Worm (Caenorhabditis elegans) whole organism, mixed stage, embryonic: ENCODE data around the gene B0024.13.
A peak's percentile ranks its signal among the peaks of the same experiment; 100 is the strongest.

Source experiments
- M03D4.4 ChIP-seq: sonication (generic microtip); optimal IDR thresholded peaks from 2 replicates; lab custom pipeline; 2017; ENCODE audit warnings: mild to moderate bottlenecking, missing genetic modification characterization, missing compliant biosample characterization
- bed-3 ChIP-seq: fragments of 200-800 bp; sonication (Bioruptor generic); optimal IDR thresholded peaks from 3 replicates; lab custom pipeline; 2018; ENCODE audit warnings: mild to moderate bottlenecking, missing genetic modification characterization, moderate library complexity, missing compliant biosample characterization
- blmp-1 ChIP-seq: fragments of 150-350 bp; optimal IDR thresholded peaks from 2 replicates; lab custom pipeline; 2014; ENCODE audit warnings: missing biosample characterization, missing genetic modification characterization
- ceh-39 ChIP-seq: fragments of 150-350 bp; optimal IDR thresholded peaks from 2 replicates; lab custom pipeline; 2014; ENCODE audit warnings: missing biosample characterization, missing genetic modification characterization
- ceh-43 ChIP-seq: fragments of 200-800 bp; sonication (Bioruptor generic); optimal IDR thresholded peaks from 2 replicates; lab custom pipeline; 2018; ENCODE audit warnings: mild to moderate bottlenecking, missing genetic modification characterization, moderate library complexity, missing compliant biosample characterization
- ceh-83 ChIP-seq: fragments of 200-800 bp; sonication (Bioruptor generic); optimal IDR thresholded peaks from 2 replicates; lab custom pipeline; 2018; ENCODE audit warnings: mild to moderate bottlenecking, missing genetic modification characterization, missing compliant biosample characterization
- ces-1 ChIP-seq: fragments of 150-350 bp; optimal IDR thresholded peaks from 2 replicates; lab custom pipeline; 2014; ENCODE audit warnings: missing biosample characterization, missing genetic modification reagents, missing genetic modification characterization
- cnd-1 ChIP-seq: fragments of 200-800 bp; sonication (Bioruptor generic); optimal IDR thresholded peaks from 2 replicates; lab custom pipeline; 2018; ENCODE audit warnings: mild to moderate bottlenecking, missing genetic modification characterization, missing compliant biosample characterization
- drap-1 ChIP-seq: fragments of 200-800 bp; sonication (Bioruptor generic); optimal IDR thresholded peaks from 3 replicates; lab custom pipeline; 2018; ENCODE audit warnings: mild to moderate bottlenecking, missing genetic modification characterization, missing compliant biosample characterization
- elt-1 ChIP-seq: sonication (generic microtip); optimal IDR thresholded peaks from 2 replicates; lab custom pipeline; 2017; ENCODE audit warnings: missing genetic modification characterization, mild to moderate bottlenecking, missing compliant biosample characterization, antibody characterized with exemption, moderate library complexity, borderline replicate concordance; ENCODE audit not compliant: insufficient read depth
- elt-3 ChIP-seq: fragments of 150-350 bp; optimal IDR thresholded peaks from 2 replicates; lab custom pipeline; 2014; ENCODE audit warnings: missing biosample characterization, missing genetic modification characterization
- flh-1 ChIP-seq: fragments of 200-800 bp; sonication (Bioruptor generic); optimal IDR thresholded peaks from 2 replicates; lab custom pipeline; 2018; ENCODE audit warnings: mild to moderate bottlenecking, missing genetic modification characterization, moderate library complexity, missing compliant biosample characterization
- ham-2 ChIP-seq: fragments of 200-800 bp; sonication (Bioruptor generic); optimal IDR thresholded peaks from 2 replicates; lab custom pipeline; 2018; ENCODE audit warnings: mild to moderate bottlenecking, missing genetic modification characterization, missing compliant biosample characterization
- hlh-1 ChIP-seq: fragments of 150-350 bp; optimal IDR thresholded peaks from 2 replicates; lab custom pipeline; 2014; ENCODE audit warnings: missing biosample characterization, missing genetic modification reagents, missing genetic modification characterization
- lin-13 ChIP-seq: fragments of 150-350 bp; optimal IDR thresholded peaks from 2 replicates; lab custom pipeline; 2014; ENCODE audit warnings: missing biosample characterization, missing genetic modification characterization
- lin-32 ChIP-seq: fragments of 200-800 bp; sonication (Bioruptor generic); optimal IDR thresholded peaks from 2 replicates; lab custom pipeline; 2018; ENCODE audit warnings: mild to moderate bottlenecking, missing genetic modification characterization, missing compliant biosample characterization
- lsy-2 ChIP-seq: fragments of 150-350 bp; optimal IDR thresholded peaks from 2 replicates; lab custom pipeline; 2014; ENCODE audit warnings: missing biosample characterization, missing genetic modification characterization
- mab-5 ChIP-seq: fragments of 150-350 bp; optimal IDR thresholded peaks from 2 replicates; lab custom pipeline; 2014; ENCODE audit warnings: missing biosample characterization, missing genetic modification characterization
- mep-1 ChIP-seq: fragments of 150-350 bp; optimal IDR thresholded peaks from 2 replicates; lab custom pipeline; 2017; ENCODE audit warnings: missing biosample characterization, missing genetic modification reagents, missing genetic modification characterization, inconsistent platforms
- mls-2 ChIP-seq: sonication (generic microtip); optimal IDR thresholded peaks from 2 replicates; lab custom pipeline; 2016; ENCODE audit warnings: mild to moderate bottlenecking, missing genetic modification characterization, moderate library complexity, missing compliant biosample characterization
- nhr-12 ChIP-seq: fragments of 150-350 bp; optimal IDR thresholded peaks from 2 replicates; lab custom pipeline; 2014; ENCODE audit warnings: missing biosample characterization, missing genetic modification characterization
- nhr-2 ChIP-seq: fragments of 150-350 bp; optimal IDR thresholded peaks from 2 replicates; lab custom pipeline; 2014; ENCODE audit warnings: missing biosample characterization, missing genetic modification characterization
- nhr-237 ChIP-seq: fragments of 150-350 bp; optimal IDR thresholded peaks from 2 replicates; lab custom pipeline; 2014; ENCODE audit warnings: missing biosample characterization, missing genetic modification characterization
- nhr-28 ChIP-seq: fragments of 150-350 bp; optimal IDR thresholded peaks from 2 replicates; lab custom pipeline; 2014; ENCODE audit warnings: missing biosample characterization, missing genetic modification characterization
- nhr-76 ChIP-seq: sonication (generic microtip); optimal IDR thresholded peaks from 2 replicates; lab custom pipeline; 2017; ENCODE audit warnings: missing biosample characterization, missing genetic modification characterization
- pha-4 ChIP-seq: fragments of 150-350 bp; optimal IDR thresholded peaks from 2 replicates; lab custom pipeline; 2018; ENCODE audit warnings: missing biosample characterization, missing genetic modification reagents, missing genetic modification characterization
- sem-2 ChIP-seq: fragments of 200-800 bp; sonication (Bioruptor generic); optimal IDR thresholded peaks from 2 replicates; lab custom pipeline; 2018; ENCODE audit warnings: mild to moderate bottlenecking, missing genetic modification characterization, missing compliant biosample characterization
- snpc-4 ChIP-seq: fragments of 150-350 bp; optimal IDR thresholded peaks from 2 replicates; lab custom pipeline; 2014; ENCODE audit warnings: missing biosample characterization, missing genetic modification characterization
- sptf-1 ChIP-seq: sonication (generic microtip); optimal IDR thresholded peaks from 2 replicates; lab custom pipeline; 2017; ENCODE audit warnings: mild to moderate bottlenecking, missing genetic modification characterization, moderate library complexity, missing compliant biosample characterization
- tbx-8 ChIP-seq: fragments of 200-800 bp; sonication (Bioruptor generic); optimal IDR thresholded peaks from 2 replicates; lab custom pipeline; 2018; ENCODE audit warnings: mild to moderate bottlenecking, missing genetic modification characterization, moderate library complexity, missing compliant biosample characterization
- unc-120 ChIP-seq: sonication (generic microtip); optimal IDR thresholded peaks from 2 replicates; lab custom pipeline; 2017; ENCODE audit warnings: missing genetic modification characterization, missing compliant biosample characterization; ENCODE audit not compliant: poor library complexity, severe bottlenecking
- unc-39 ChIP-seq: fragments of 150-350 bp; optimal IDR thresholded peaks from 2 replicates; lab custom pipeline; 2014; ENCODE audit warnings: missing biosample characterization, missing genetic modification characterization
- unc-62 ChIP-seq: fragments of 150-350 bp; optimal IDR thresholded peaks from 2 replicates; lab custom pipeline; 2014; ENCODE audit warnings: missing biosample characterization, missing genetic modification reagents, missing genetic modification characterization
- zip-8 ChIP-seq: fragments of 150-350 bp; optimal IDR thresholded peaks from 2 replicates; lab custom pipeline; 2014; ENCODE audit warnings: missing biosample characterization, missing genetic modification characterization
- ztf-11 ChIP-seq: fragments of 150-350 bp; optimal IDR thresholded peaks from 2 replicates; lab custom pipeline; 2014; ENCODE audit warnings: missing biosample characterization, missing genetic modification characterization

B0024.13 gene

DNA sequence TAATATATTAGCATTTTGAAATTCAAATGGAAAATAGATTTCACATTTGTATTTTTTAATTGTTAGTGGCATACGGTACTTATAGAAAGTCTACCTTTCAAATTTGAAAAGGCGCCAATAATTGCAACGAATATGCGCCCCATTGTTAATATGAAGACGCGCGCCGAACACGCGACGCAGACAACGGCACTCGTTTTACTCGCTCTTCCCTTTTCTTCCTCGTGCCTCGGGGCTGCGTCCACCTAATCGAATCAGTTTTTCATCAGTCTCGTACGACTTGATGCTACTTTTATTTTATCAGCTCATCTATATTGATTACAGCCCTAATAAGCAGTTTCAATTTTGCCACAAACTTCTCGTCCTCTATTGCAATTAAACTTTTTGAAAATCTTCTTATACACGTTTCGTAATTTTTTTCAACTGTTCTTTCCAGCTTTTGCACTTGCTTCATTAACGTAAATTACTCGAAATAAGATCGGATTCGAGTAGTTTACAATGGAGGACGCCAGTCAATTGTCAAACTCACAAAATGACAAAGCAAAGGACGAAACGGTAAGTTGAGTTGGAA, 41.4 kb downstream of the B0024.13 start, which contains the start of gene cash-1:
Gene cash-1 (plus strand): TSS at position 432 of the 568 bp plus-strand sequence.
- no peak for TF ChIP-seq zip-8 (tag; lab: Kevin White, UChicago)
- TF ChIP-seq mab-5 (tag; lab: Kevin White, UChicago): no peak
- no peak for TF ChIP-seq mls-2 (tag; lab: Kevin White, UChicago)
- TF ChIP-seq tbx-8: no peak
- TF ChIP-seq bed-3 (GFP tag; lab: Kevin White, UChicago): no peak
- no peak for TF ChIP-seq snpc-4 (tag; lab: Kevin White, UChicago)
- no peak for TF ChIP-seq nhr-2 (tag; lab: Kevin White, UChicago)
- no peak for TF ChIP-seq elt-3 (tag; lab: Kevin White, UChicago)
- no peak for TF ChIP-seq ztf-11 (tag; lab: Kevin White, UChicago)
- TF ChIP-seq unc-120: no peak
- no peak for TF ChIP-seq M03D4.4 (tag; lab: Kevin White, UChicago)
- peak; percentile 89 for TF ChIP-seq ces-1
- no peak for TF ChIP-seq ham-2
- no peak for TF ChIP-seq cnd-1 (tag; lab: Kevin White, UChicago)
- no peak for TF ChIP-seq ceh-43 (GFP tag; lab: Kevin White, UChicago)
- TF ChIP-seq mep-1 (tag; lab: Kevin White, UChicago): peak; percentile 54
- no peak for TF ChIP-seq elt-1 (tag; lab: Kevin White, UChicago)
- no peak for TF ChIP-seq nhr-12 (tag; lab: Kevin White, UChicago)
- peak; percentile 18 for TF ChIP-seq pha-4 (tag; lab: Kevin White, UChicago)
- TF ChIP-seq hlh-1 (tag; lab: Kevin White, UChicago): peak; percentile 10
- TF ChIP-seq unc-62 (GFP tag; lab: Kevin White, UChicago): no peak
- no peak for TF ChIP-seq blmp-1 (tag; lab: Kevin White, UChicago)
- no peak for TF ChIP-seq sptf-1 (tag; lab: Kevin White, UChicago)
- TF ChIP-seq nhr-76 (tag; lab: Kevin White, UChicago): no peak
- no peak for TF ChIP-seq unc-39 (tag; lab: Kevin White, UChicago)
- TF ChIP-seq ceh-83: no peak
- peak; percentile 18 for TF ChIP-seq ceh-39 (tag; lab: Kevin White, UChicago)
- TF ChIP-seq lin-13 (tag; lab: Kevin White, UChicago): peak; percentile 23
- no peak for TF ChIP-seq flh-1 (GFP tag; lab: Kevin White, UChicago)
- TF ChIP-seq nhr-28 (tag; lab: Kevin White, UChicago): no peak
- no peak for TF ChIP-seq drap-1 (GFP tag; lab: Kevin White, UChicago)
- peak; percentile 32 for TF ChIP-seq nhr-237 (tag; lab: Kevin White, UChicago)
- TF ChIP-seq lin-32: no peak
- TF ChIP-seq lsy-2 (tag; lab: Kevin White, UChicago): peak; percentile 68
- no peak for TF ChIP-seq sem-2 (GFP tag; lab: Kevin White, UChicago)

DNA sequence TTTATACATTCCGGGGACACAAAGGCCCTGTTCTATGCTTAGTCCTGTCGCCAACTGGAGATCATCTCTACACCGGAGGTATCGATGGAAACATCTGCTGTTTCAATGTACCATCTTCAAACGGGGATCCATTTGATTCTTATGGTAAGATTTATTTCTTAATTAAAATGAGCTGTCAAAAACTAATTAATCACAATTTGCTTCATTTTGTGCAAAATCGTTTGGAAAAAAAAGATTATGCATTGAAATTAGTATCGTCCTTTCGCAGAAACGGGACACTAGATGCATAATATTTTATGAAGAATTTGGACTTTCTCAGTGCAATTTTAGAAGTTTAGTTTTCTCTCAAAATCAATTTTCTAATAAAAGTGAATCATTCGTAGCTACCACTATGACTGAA, 43.3 kb downstream of the B0024.13 start:
- TF ChIP-seq nhr-12 (tag; lab: Kevin White, UChicago) (no peak), ceh-39 (tag; lab: Kevin White, UChicago) (no peak), ztf-11 (tag; lab: Kevin White, UChicago) (no peak), drap-1 (GFP tag; lab: Kevin White, UChicago) (no peak), ces-1 (no peak), tbx-8 (no peak), unc-62 (GFP tag; lab: Kevin White, UChicago) (no peak), sptf-1 (tag; lab: Kevin White, UChicago) (no peak), zip-8 (tag; lab: Kevin White, UChicago) (no peak), mab-5 (tag; lab: Kevin White, UChicago) (no peak), lin-13 (tag; lab: Kevin White, UChicago) (no peak), blmp-1 (tag; lab: Kevin White, UChicago) (no peak), cnd-1 (tag; lab: Kevin White, UChicago) (no peak), elt-1 (tag; lab: Kevin White, UChicago) (no peak)

DNA sequence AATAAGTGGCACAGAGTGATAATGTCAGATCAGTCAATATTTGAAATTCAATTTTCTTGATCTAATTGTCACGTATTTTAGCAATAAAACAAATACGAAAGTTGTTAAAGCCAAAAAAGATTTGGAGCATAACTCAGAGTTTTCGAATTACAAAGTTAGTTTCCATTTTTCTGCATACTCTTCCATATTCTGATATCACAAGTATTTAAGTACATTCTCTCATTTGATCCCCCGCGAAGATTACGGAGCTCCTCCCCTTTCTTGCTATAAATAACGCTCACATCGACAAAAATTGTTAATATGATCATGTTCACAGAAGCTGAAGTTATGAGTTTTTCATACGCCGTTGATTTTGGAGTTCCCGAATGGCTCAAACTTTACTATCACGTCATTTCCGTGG, 47.7 kb downstream of the B0024.13 start, which contains the start of gene sri-20:
Gene sri-20 (plus strand): TSS at position 301 of the 400 bp plus-strand sequence.
- TF ChIP-seq M03D4.4 (tag; lab: Kevin White, UChicago) (no peak), mls-2 (tag; lab: Kevin White, UChicago) (no peak), unc-62 (GFP tag; lab: Kevin White, UChicago) (no peak), drap-1 (GFP tag; lab: Kevin White, UChicago) (no peak), sptf-1 (tag; lab: Kevin White, UChicago) (no peak), lsy-2 (tag; lab: Kevin White, UChicago) (no peak), nhr-2 (tag; lab: Kevin White, UChicago) (no peak), zip-8 (tag; lab: Kevin White, UChicago) (no peak)
